Worm (Caenorhabditis elegans): ENCODE measurements around the gene clec-40.

The clec-40 gene

ce11 chrV:16832865-16833264 is 8.0 kb downstream of the clec-40 start, which contains the start of gene phy-3:
Gene phy-3, plus strand, starts transcription at chrV:16833165.
- TF ChIP-seq aly-2 (tag; optimal IDR thresholded peaks at IDR 0.05) (no peak), unc-62 (GFP tag; optimal IDR thresholded peaks at IDR 0.05) (no peak), nhr-12 (tag; optimal IDR thresholded peaks at IDR 0.05) (no peak)

ce11 chrV:16831921-16832320 is 8.9 kb downstream of the clec-40 start, which contains the start of gene srh-215:
Gene srh-215, minus strand, starts transcription at chrV:16832021.
- TF ChIP-seq ama-1 (optimal IDR thresholded peaks at IDR 0.05), result no peak
- no peak for TF ChIP-seq fos-1 (tag; optimal IDR thresholded peaks at IDR 0.05)
- TF ChIP-seq ztf-11 (tag; optimal IDR thresholded peaks at IDR 0.05), result no peak
- TF ChIP-seq ceh-82 (tag; optimal IDR thresholded peaks at IDR 0.05), result no peak
- no peak for TF ChIP-seq nhr-77 (tag; optimal IDR thresholded peaks at IDR 0.05)

ce11 chrV:16831310-16831709 is 9.6 kb downstream of the clec-40 start:
- no peak for TF ChIP-seq crh-2 (tag; optimal IDR thresholded peaks at IDR 0.05)
- TF ChIP-seq zag-1 (tag; optimal IDR thresholded peaks at IDR 0.05), result no peak
- TF ChIP-seq ceh-16 (tag; optimal IDR thresholded peaks at IDR 0.05), result no peak
- no peak for TF ChIP-seq unc-39 (tag; optimal IDR thresholded peaks at IDR 0.05)
- TF ChIP-seq ceh-82 (tag; optimal IDR thresholded peaks at IDR 0.05), result no peak
- no peak for TF ChIP-seq nhr-25 (tag; optimal IDR thresholded peaks at IDR 0.05)
- TF ChIP-seq R02D3.7 (tag; optimal IDR thresholded peaks at IDR 0.05), result no peak
- TF ChIP-seq lin-11 (tag; optimal IDR thresholded peaks at IDR 0.05), result no peak
- no peak for TF ChIP-seq lin-13 (GFP tag; optimal IDR thresholded peaks at IDR 0.05)
- TF ChIP-seq sma-9 (GFP tag; optimal IDR thresholded peaks at IDR 0.05), result no peak
- TF ChIP-seq sma-9 (tag; optimal IDR thresholded peaks at IDR 0.05), result no peak
- no peak for TF ChIP-seq unc-62 (GFP tag; optimal IDR thresholded peaks at IDR 0.05)
- no peak for TF ChIP-seq blmp-1 (tag; optimal IDR thresholded peaks at IDR 0.05; ENCODE audit: insufficient read depth)
- TF ChIP-seq elt-1 (tag; optimal IDR thresholded peaks at IDR 0.05), result no peak
- no peak for TF ChIP-seq nhr-11 (tag; optimal IDR thresholded peaks at IDR 0.05)
- no peak for TF ChIP-seq sem-4 (tag; optimal IDR thresholded peaks at IDR 0.05)
- no peak for TF ChIP-seq nhr-6 (tag; optimal IDR thresholded peaks at IDR 0.05)

- TF ChIP-seq fos-1 (tag; optimal IDR thresholded peaks at IDR 0.05) (no peak), ama-1 (optimal IDR thresholded peaks at IDR 0.05) (no peak), sma-9 (GFP tag; optimal IDR thresholded peaks at IDR 0.05) (no peak), sma-9 (tag; optimal IDR thresholded peaks at IDR 0.05) (no peak), nhr-12 (tag; optimal IDR thresholded peaks at IDR 0.05) (no peak), nhr-21 (tag; optimal IDR thresholded peaks at IDR 0.05) (no peak), ztf-1 (GFP tag; conservative IDR thresholded peaks at IDR 0.05) (no peak), dmd-4 (tag; optimal IDR thresholded peaks at IDR 0.05) (no peak), nhr-6 (tag; optimal IDR thresholded peaks at IDR 0.05) (no peak), nhr-25 (tag; optimal IDR thresholded peaks at IDR 0.05) (no peak), nhr-11 (tag; optimal IDR thresholded peaks at IDR 0.05) (no peak), nhr-23 (tag; optimal IDR thresholded peaks at IDR 0.05) (no peak)
Observed at ce11 chrV:16829396-16829795, 11.5 kb downstream of the clec-40 start, which contains the start of gene srh-214. Gene srh-214, minus strand, starts transcription at chrV:16829755.

ce11 chrV:16827485-16827884 is 13.4 kb downstream of the clec-40 start, which contains the start of gene srh-216:
Gene srh-216, minus strand, starts transcription at chrV:16827585.
- TF ChIP-seq mab-5 (tag; optimal IDR thresholded peaks at IDR 0.05), result no peak
- TF ChIP-seq nhr-11 (tag; optimal IDR thresholded peaks at IDR 0.05), result no peak
- no peak for TF ChIP-seq snpc-4 (tag; optimal IDR thresholded peaks at IDR 0.05)
- TF ChIP-seq alr-1 (tag; optimal IDR thresholded peaks at IDR 0.05), result no peak
- TF ChIP-seq nhr-237 (tag; optimal IDR thresholded peaks at IDR 0.05), result no peak
- no peak for TF ChIP-seq peb-1 (tag; optimal IDR thresholded peaks at IDR 0.05)
- TF ChIP-seq mbf-1 (tag; optimal IDR thresholded peaks at IDR 0.05), result no peak
- TF ChIP-seq nhr-129 (tag; optimal IDR thresholded peaks at IDR 0.05), result no peak
- no peak for TF ChIP-seq sem-4 (tag; optimal IDR thresholded peaks at IDR 0.05)
- TF ChIP-seq gmeb-1 (tag; optimal IDR thresholded peaks at IDR 0.05), result no peak

ce11 chrV:16821270-16821737 is 19.6 kb downstream of the clec-40 start, which contains the start of gene T20B3.14:
Gene T20B3.14, minus strand, starts transcription at chrV:16821320.
- TF ChIP-seq unc-55 (GFP tag; optimal IDR thresholded peaks at IDR 0.05) (peak; percentile 39), lin-11 (tag; optimal IDR thresholded peaks at IDR 0.05) (no peak)
